Worm (Caenorhabditis elegans) whole organism, late embryonic: Measurements from ENCODE around the gene cyn-2.

ENCODE experiments used
- ama-1 ChIP-seq: fragments of 150-350 bp; optimal IDR thresholded peaks from 2 replicates; lab custom pipeline; 2014
- pha-4 ChIP-seq: fragments of 150-350 bp; optimal IDR thresholded peaks from 2 replicates; lab custom pipeline; 2018; ENCODE audit warnings: missing biosample characterization, missing genetic modification reagents, missing genetic modification characterization
- ref-2 ChIP-seq: sonication (generic microtip); optimal IDR thresholded peaks from 2 replicates; lab custom pipeline; 2016; ENCODE audit warnings: missing genetic modification characterization, missing compliant biosample characterization

DNA sequence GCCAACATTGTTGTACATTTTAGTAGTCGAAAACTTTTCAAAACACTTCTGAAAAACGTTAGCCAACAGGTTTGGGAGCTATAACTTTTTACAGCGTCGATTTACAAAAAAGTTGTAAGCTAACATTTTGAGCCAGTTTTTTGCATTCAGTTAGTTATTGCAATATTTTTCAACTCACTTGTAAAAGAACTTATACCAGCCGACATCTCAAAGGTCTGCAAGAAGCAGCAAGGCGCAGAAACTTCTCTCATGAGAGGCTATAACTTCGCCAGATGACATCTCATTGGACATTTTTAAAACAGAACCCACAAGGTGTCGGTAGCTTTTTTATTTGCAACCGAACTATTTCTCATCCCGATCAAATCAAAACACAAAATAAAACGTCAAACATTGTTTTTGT, 22.9 kb upstream of the cyn-2 start:
- no peak for TF ChIP-seq pha-4
- no peak for TF ChIP-seq ref-2 (tag; lab: Kevin White, UChicago)
- no peak for TF ChIP-seq ama-1 (lab: Kevin White, UChicago)
